Worm (Caenorhabditis elegans) whole organism, L1 larva: ENCODE results near the gene his-74.

Source experiments
- C16A3.4 ChIP-seq: fragments of 150-350 bp; optimal IDR thresholded peaks from 2 replicates; lab custom pipeline; 2014; ENCODE audit warnings: missing biosample characterization, missing genetic modification characterization
- C34B4.2 ChIP-seq: sonication (generic microtip); optimal IDR thresholded peaks from 2 replicates; lab custom pipeline; 2017; ENCODE audit warnings: mild to moderate bottlenecking, missing genetic modification characterization, missing compliant biosample characterization
- aha-1 ChIP-seq: fragments of 150-350 bp; optimal IDR thresholded peaks from 2 replicates; lab custom pipeline; 2014; ENCODE audit warnings: missing biosample characterization, missing genetic modification characterization
- alr-1 ChIP-seq: fragments of 200-800 bp; sonication (Bioruptor generic); optimal IDR thresholded peaks from 2 replicates; lab custom pipeline; 2018; ENCODE audit warnings: borderline replicate concordance, mild to moderate bottlenecking, missing genetic modification characterization, missing compliant biosample characterization
- ama-1 ChIP-seq: fragments of 150-350 bp; optimal IDR thresholded peaks from 2 replicates; lab custom pipeline; 2014
- blmp-1 ChIP-seq: fragments of 150-350 bp; optimal IDR thresholded peaks from 2 replicates; lab custom pipeline; 2014; ENCODE audit warnings: missing biosample characterization, missing genetic modification characterization
- ceh-90 ChIP-seq: sonication (generic microtip); optimal IDR thresholded peaks from 2 replicates; lab custom pipeline; 2016; ENCODE audit warnings: missing genetic modification characterization, missing compliant biosample characterization
- dsc-1 ChIP-seq: sonication (generic microtip); optimal IDR thresholded peaks from 2 replicates; lab custom pipeline; 2016; ENCODE audit warnings: mild to moderate bottlenecking, missing genetic modification characterization, missing compliant biosample characterization
- egl-27 ChIP-seq, 2 experiments: fragments of 150-350 bp in 1 of 2; sonication (generic microtip); optimal IDR thresholded peaks; 3 replicates each; lab custom pipeline; 2017 to 2018; ENCODE audit warnings: missing biosample characterization in 2 of 2, missing genetic modification characterization in 2 of 2, missing genetic modification reagents in 2 of 2
- elt-3 ChIP-seq, 6 experiments: fragments of 150-350 bp in 1 of 6; sonication (generic microtip); optimal IDR thresholded peaks; 2 replicates each; lab custom pipeline; 2017 to 2018; ENCODE audit warnings: missing biosample characterization in 6 of 6, missing genetic modification characterization in 6 of 6, inconsistent platforms in 1 of 6
- fkh-4 ChIP-seq: sonication (generic microtip); optimal IDR thresholded peaks from 2 replicates; lab custom pipeline; 2016; ENCODE audit warnings: missing compliant biosample characterization, missing genetic modification characterization, borderline replicate concordance
- fkh-8 ChIP-seq: sonication (generic microtip); optimal IDR thresholded peaks from 2 replicates; lab custom pipeline; 2016; ENCODE audit warnings: mild to moderate bottlenecking, missing genetic modification characterization, missing compliant biosample characterization
- grh-1 ChIP-seq: fragments of 200-800 bp; sonication (Bioruptor generic); IDR thresholded peaks from 2 replicates; pipeline ENCODE4 v1.3.6; 2022; ENCODE audit warnings: missing genetic modification reagents, missing genetic modification characterization, missing compliant biosample characterization
- hlh-4 ChIP-seq: sonication (generic microtip); optimal IDR thresholded peaks from 2 replicates; lab custom pipeline; 2016; ENCODE audit warnings: mild to moderate bottlenecking, missing genetic modification characterization, missing compliant biosample characterization
- hpl-2 ChIP-seq: fragments of 150-350 bp; optimal IDR thresholded peaks from 2 replicates; lab custom pipeline; 2014; ENCODE audit warnings: missing biosample characterization, missing genetic modification reagents, missing genetic modification characterization
- isw-1 ChIP-seq: fragments of 200-800 bp; sonication (Bioruptor generic); IDR thresholded peaks from 2 replicates; pipeline ENCODE4 v1.3.6; 2022; ENCODE audit warnings: missing genetic modification characterization, missing compliant biosample characterization
- lin-13 ChIP-seq: fragments of 150-350 bp; optimal IDR thresholded peaks from 2 replicates; lab custom pipeline; 2014; ENCODE audit warnings: missing biosample characterization, missing genetic modification reagents, missing genetic modification characterization
- lin-14 ChIP-seq: fragments of 200-800 bp; sonication (Bioruptor generic); optimal IDR thresholded peaks from 2 replicates; lab custom pipeline; 2018; ENCODE audit warnings: mild to moderate bottlenecking, missing genetic modification characterization, moderate library complexity, missing compliant biosample characterization
- lsy-2 ChIP-seq, 2 experiments: fragments of 150-350 bp; optimal IDR thresholded peaks; 2 replicates each; lab custom pipeline; 2014; ENCODE audit warnings: missing biosample characterization in 2 of 2, missing genetic modification characterization in 2 of 2
- mdl-1 ChIP-seq, 2 experiments: fragments of 150-350 bp; optimal IDR thresholded peaks; 2 replicates each; lab custom pipeline; 2014 to 2017; ENCODE audit warnings: missing biosample characterization in 2 of 2, missing genetic modification characterization in 2 of 2, inconsistent platforms in 1 of 2
- nhr-12 ChIP-seq: sonication (generic microtip); optimal IDR thresholded peaks from 2 replicates; lab custom pipeline; 2017; ENCODE audit warnings: missing biosample characterization, missing genetic modification characterization
- nhr-19 ChIP-seq: fragments of 200-800 bp; sonication (Bioruptor generic); conservative IDR thresholded peaks from 2 replicates; pipeline ENCODE4 v1.3.6; 2022; ENCODE audit warnings: missing genetic modification characterization, missing compliant biosample characterization
- nhr-20 ChIP-seq: sonication (generic microtip); optimal IDR thresholded peaks from 2 replicates; lab custom pipeline; 2016; ENCODE audit warnings: mild to moderate bottlenecking, missing genetic modification characterization, missing compliant biosample characterization
- nhr-85 ChIP-seq: sonication (generic microtip); peaks from one replicate; lab custom pipeline; 2016; ENCODE audit warnings: missing genetic modification characterization, inconsistent platforms, missing compliant biosample characterization
- pag-3 ChIP-seq: sonication (generic microtip); optimal IDR thresholded peaks from 2 replicates; lab custom pipeline; 2017; ENCODE audit warnings: missing genetic modification characterization, mild to moderate bottlenecking, missing compliant biosample characterization, antibody characterized with exemption, borderline replicate concordance; ENCODE audit not compliant: insufficient read depth
- snpc-4 ChIP-seq: fragments of 150-350 bp; optimal IDR thresholded peaks from 2 replicates; lab custom pipeline; 2014; ENCODE audit warnings: missing biosample characterization, missing genetic modification characterization
- sptf-1 ChIP-seq: fragments of 150-350 bp; optimal IDR thresholded peaks from 2 replicates; lab custom pipeline; 2014; ENCODE audit warnings: missing biosample characterization, missing genetic modification characterization
- tbx-2 ChIP-seq: sonication (generic microtip); optimal IDR thresholded peaks from 2 replicates; lab custom pipeline; 2016; ENCODE audit warnings: missing genetic modification characterization, missing compliant biosample characterization
- unc-30 ChIP-seq: sonication (generic microtip); optimal IDR thresholded peaks from 2 replicates; lab custom pipeline; 2017; ENCODE audit warnings: missing biosample characterization, missing genetic modification characterization
- unc-62 ChIP-seq: fragments of 150-350 bp; optimal IDR thresholded peaks from 2 replicates; lab custom pipeline; 2014; ENCODE audit warnings: missing biosample characterization, missing genetic modification reagents, missing genetic modification characterization
- unc-86 ChIP-seq: sonication (generic microtip); optimal IDR thresholded peaks from 2 replicates; lab custom pipeline; 2016; ENCODE audit warnings: missing genetic modification characterization, missing compliant biosample characterization
- unc-98 ChIP-seq: fragments of 200-800 bp; sonication (Bioruptor generic); IDR thresholded peaks from 2 replicates; pipeline ENCODE4 v1.3.6; 2022; ENCODE audit warnings: missing genetic modification characterization, missing compliant biosample characterization
- vab-15 ChIP-seq: sonication (generic microtip); optimal IDR thresholded peaks from 2 replicates; lab custom pipeline; 2017; ENCODE audit warnings: missing genotype, mild to moderate bottlenecking, missing genetic modification characterization, missing compliant biosample characterization
- zip-4 ChIP-seq: fragments of 200-800 bp; sonication (Bioruptor generic); optimal IDR thresholded peaks from 2 replicates; lab custom pipeline; 2018; ENCODE audit warnings: mild to moderate bottlenecking, missing genetic modification characterization, moderate library complexity, missing compliant biosample characterization
- ztf-4 ChIP-seq: fragments of 150-350 bp; optimal IDR thresholded peaks from 2 replicates; lab custom pipeline; 2014; ENCODE audit warnings: missing biosample characterization, missing genetic modification characterization

his-74 gene

ce11 chrV:12670607-12671006 is 10.5 kb upstream of the his-74 start, which contains the start of gene srx-116:
Gene srx-116, plus strand, starts transcription at chrV:12670907.
- no peak for TF ChIP-seq C34B4.2 (tag; lab: Kevin White, UChicago)
- no peak for TF ChIP-seq ama-1
- TF ChIP-seq nhr-19 (GFP tag; lab: Robert Waterston, UW): no peak
- no peak for TF ChIP-seq ztf-4
- TF ChIP-seq pag-3 (tag; lab: Kevin White, UChicago): no peak
- TF ChIP-seq unc-62 (GFP tag; lab: Kevin White, UChicago): no peak
- no peak for TF ChIP-seq alr-1 (tag; lab: Kevin White, UChicago)
- TF ChIP-seq unc-30: no peak
- no peak for TF ChIP-seq snpc-4 (tag; lab: Kevin White, UChicago)
- no peak for TF ChIP-seq aha-1 (tag; lab: Kevin White, UChicago)

- TF ChIP-seq nhr-12 (no peak), lin-13 (GFP tag; lab: Kevin White, UChicago) (no peak), pag-3 (tag; lab: Kevin White, UChicago) (no peak), nhr-20 (no peak), blmp-1 (peak; percentile 5)
Measured at ce11 chrV:12667926-12668325, 7.8 kb upstream of the his-74 start, which contains the start of gene W05B10.4. Gene W05B10.4, plus strand, starts transcription at chrV:12668226.

DNA sequence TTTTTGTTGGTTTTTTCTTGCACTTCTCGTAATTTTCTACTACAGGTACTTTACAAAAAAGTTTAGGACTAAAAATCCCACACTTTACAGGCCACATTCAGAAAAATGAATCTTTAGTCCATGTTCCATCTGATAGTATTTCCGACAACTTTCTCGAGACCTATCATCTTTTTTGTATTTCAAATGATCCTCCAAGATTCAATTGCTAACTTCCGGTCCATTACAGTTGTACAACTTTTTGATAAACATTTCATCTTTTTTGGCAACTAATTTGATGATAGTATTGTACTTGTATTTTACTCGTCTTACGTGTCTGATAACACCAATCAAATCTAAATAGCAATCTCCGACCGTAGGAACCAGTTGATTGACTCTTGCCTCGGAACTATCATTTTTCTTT is 7.3 kb upstream of the his-74 start:
- TF ChIP-seq elt-3 (tag; optimal IDR thresholded peaks at IDR 0.05; lab: Kevin White, UChicago) (peak in 3 of 6 experiments; percentile 37 to 57 (median 40)), lin-14 (GFP tag; lab: Kevin White, UChicago) (peak; percentile 51), grh-1 (GFP tag; lab: Robert Waterston, UW) (no peak), nhr-85 (tag; lab: Kevin White, UChicago) (peak; percentile 65), blmp-1 (peak; percentile 35), nhr-20 (peak; percentile 25)
- TF ChIP-seq, all 84 proteins: peak for 5

- TF ChIP-seq dsc-1 (tag; lab: Kevin White, UChicago): peak; percentile 90
- TF ChIP-seq snpc-4 (tag; lab: Kevin White, UChicago): no peak
- peak; percentile 21 for TF ChIP-seq blmp-1
- TF ChIP-seq unc-98 (GFP tag; lab: Robert Waterston, UW): no peak
- TF ChIP-seq egl-27 (tag; optimal IDR thresholded peaks at IDR 0.05; lab: Kevin White, UChicago): no peak
- TF ChIP-seq fkh-4 (tag; lab: Kevin White, UChicago): peak; percentile 60
- TF ChIP-seq, all 84 proteins: peak for 3
Measured at ce11 chrV:12663386-12663785, 3.3 kb upstream of the his-74 start.

DNA sequence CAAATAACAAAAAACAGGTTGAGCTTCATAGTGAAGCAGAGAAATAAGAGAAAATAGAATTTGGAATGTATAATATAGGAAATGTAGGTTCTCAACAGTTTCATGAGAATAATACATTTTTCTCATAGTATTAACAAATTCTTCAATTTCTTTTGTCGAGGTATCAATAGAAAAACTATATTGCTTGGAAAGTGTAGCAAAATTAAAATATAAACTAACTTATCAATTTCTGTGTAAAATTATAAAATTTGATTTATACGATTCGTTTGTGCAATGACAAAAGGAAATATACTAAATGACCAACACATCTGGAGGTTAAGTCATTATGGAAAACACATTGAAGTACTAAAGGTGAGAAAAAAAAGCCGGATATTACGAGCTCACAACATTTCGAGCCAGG is 1.5 kb upstream of the his-74 start, which contains the start of gene W05B10.3:
Gene W05B10.3, minus strand, starts transcription at position 101 of the 400 bp plus-strand sequence.
- no peak for TF ChIP-seq ceh-90 (tag; lab: Kevin White, UChicago)
- TF ChIP-seq pag-3 (tag; lab: Kevin White, UChicago): no peak
- TF ChIP-seq egl-27 (tag; optimal IDR thresholded peaks at IDR 0.05; lab: Kevin White, UChicago): no peak
- TF ChIP-seq unc-86 (tag; lab: Kevin White, UChicago): no peak
- TF ChIP-seq C16A3.4: no peak
- no peak for TF ChIP-seq mdl-1 (tag; optimal IDR thresholded peaks at IDR 0.05; lab: Kevin White, UChicago)
- TF ChIP-seq fkh-8: no peak
- TF ChIP-seq lsy-2 (tag; optimal IDR thresholded peaks at IDR 0.05; lab: Kevin White, UChicago): no peak
- TF ChIP-seq vab-15: no peak
- TF ChIP-seq tbx-2 (tag; lab: Kevin White, UChicago): no peak
- no peak for TF ChIP-seq isw-1 (GFP tag; lab: Robert Waterston, UW)
- TF ChIP-seq hlh-4 (tag; lab: Kevin White, UChicago): no peak
- no peak for TF ChIP-seq zip-4
- no peak for TF ChIP-seq sptf-1 (tag; lab: Kevin White, UChicago)
- no peak for TF ChIP-seq hpl-2 (GFP tag; lab: Kevin White, UChicago)
